Worm (Caenorhabditis elegans): ENCODE results near the gene kcmf-1.

Gene kcmf-1

ce11 chrIII:7858407-7859029 is 29.3 kb downstream of the kcmf-1 start, which contains the start of the genes coq-5 and ufm-1 (continued):
- TF ChIP-seq elt-3 (tag; optimal IDR thresholded peaks at IDR 0.05) (no peak), rnt-1 (tag; optimal IDR thresholded peaks at IDR 0.05) (peak; percentile 10), nhr-90 (tag; optimal IDR thresholded peaks at IDR 0.05; ENCODE audit: poor library complexity) (peak; percentile 52), lin-39 (tag; optimal IDR thresholded peaks at IDR 0.05) (no peak), tbx-2 (tag; optimal IDR thresholded peaks at IDR 0.05) (peak; percentile 41), tlp-1 (tag; optimal IDR thresholded peaks at IDR 0.05) (no peak), hlh-4 (tag; optimal IDR thresholded peaks at IDR 0.05) (no peak), fos-1 (tag; optimal IDR thresholded peaks at IDR 0.05) (no peak), nhr-20 (tag; optimal IDR thresholded peaks at IDR 0.05) (peak; percentile 27), egl-13 (tag; optimal IDR thresholded peaks at IDR 0.05) (peak; percentile 8), zip-4 (GFP tag; optimal IDR thresholded peaks at IDR 0.05) (no peak), xbp-1 (tag; optimal IDR thresholded peaks at IDR 0.05) (peak; percentile 7), nhr-47 (tag; optimal IDR thresholded peaks at IDR 0.05) (peak; percentile 52), skn-1 (tag; optimal IDR thresholded peaks at IDR 0.05) (no peak), nhr-84 (tag; optimal IDR thresholded peaks at IDR 0.05) (no peak), mab-9 (GFP tag; IDR thresholded peaks at IDR 0.05) (no peak), nhr-77 (tag; optimal IDR thresholded peaks at IDR 0.05) (no peak), Y116A8C.19 (tag; optimal IDR thresholded peaks at IDR 0.05; ENCODE audit: borderline replicate concordance) (no peak), ceh-63 (GFP tag; optimal IDR thresholded peaks at IDR 0.05) (no peak), pqm-1 (tag; optimal IDR thresholded peaks at IDR 0.05) (no peak), sptf-1 (tag; optimal IDR thresholded peaks at IDR 0.05) (no peak), C04F5.9 (tag; optimal IDR thresholded peaks at IDR 0.05) (peak; percentile 52), ceh-82 (tag; optimal IDR thresholded peaks at IDR 0.05) (no peak), nhr-12 (tag; optimal IDR thresholded peaks at IDR 0.05) (no peak), nhr-71 (tag; optimal IDR thresholded peaks at IDR 0.05) (peak; percentile 56), ceh-90 (tag; optimal IDR thresholded peaks at IDR 0.05) (peak; percentile 87), C16A3.4 (tag; optimal IDR thresholded peaks at IDR 0.05) (no peak), fkh-4 (tag; optimal IDR thresholded peaks at IDR 0.05; ENCODE audit: borderline replicate concordance) (peak; percentile 53)

DNA sequence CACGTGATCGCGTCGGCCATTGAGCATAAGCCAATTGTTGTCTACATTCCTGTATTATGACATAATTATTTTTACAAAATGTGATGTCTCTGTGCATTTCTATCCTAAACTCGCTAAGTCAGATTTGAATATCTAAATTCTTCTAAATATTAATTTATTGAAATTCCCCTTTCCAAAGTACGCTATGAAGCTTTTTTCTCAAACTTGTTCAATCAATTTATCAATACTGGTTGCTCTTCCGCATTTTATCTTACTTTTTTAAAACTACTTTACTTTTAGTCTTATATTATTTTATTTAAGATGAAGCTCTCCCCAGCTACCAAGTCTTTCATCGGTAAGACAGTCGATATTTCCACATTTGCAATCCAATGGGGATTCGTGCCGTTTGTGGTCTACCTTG is 30.1 kb downstream of the kcmf-1 start, which contains the start of gene tomm-7:
Gene tomm-7, plus strand, starts transcription at position 301 of the 400 bp plus-strand sequence.
- no peak for TF ChIP-seq fos-1 (tag; optimal IDR thresholded peaks at IDR 0.05)
- TF ChIP-seq zag-1 (tag; optimal IDR thresholded peaks at IDR 0.05) = no peak
- no peak for TF ChIP-seq C16A3.4 (tag; optimal IDR thresholded peaks at IDR 0.05)
- TF ChIP-seq hlh-17 (GFP tag; optimal IDR thresholded peaks at IDR 0.05; ENCODE audit: borderline replicate concordance) = no peak
- TF ChIP-seq unc-98 (GFP tag; IDR thresholded peaks at IDR 0.05) = no peak
- no peak for TF ChIP-seq lin-35 (GFP tag; optimal IDR thresholded peaks at IDR 0.05)
- TF ChIP-seq F16B12.6 (tag; optimal IDR thresholded peaks at IDR 0.05) = no peak
- TF ChIP-seq lin-13 (GFP tag; optimal IDR thresholded peaks at IDR 0.05) = no peak
- no peak for TF ChIP-seq rnt-1 (tag; optimal IDR thresholded peaks at IDR 0.05)
- no peak for TF ChIP-seq tlp-1 (tag; optimal IDR thresholded peaks at IDR 0.05)
- TF ChIP-seq mdl-1 (tag; optimal IDR thresholded peaks at IDR 0.05) = no peak
- TF ChIP-seq nhr-28 (tag; optimal IDR thresholded peaks at IDR 0.05) = no peak
- no peak for TF ChIP-seq snpc-4 (tag; optimal IDR thresholded peaks at IDR 0.05)
- no peak for TF ChIP-seq fkh-4 (tag; optimal IDR thresholded peaks at IDR 0.05; ENCODE audit: borderline replicate concordance)
- TF ChIP-seq elt-2 (tag; optimal IDR thresholded peaks at IDR 0.05) = no peak
- no peak for TF ChIP-seq vab-15 (tag; optimal IDR thresholded peaks at IDR 0.05)
- TF ChIP-seq nhr-237 (tag; optimal IDR thresholded peaks at IDR 0.05) = no peak
- no peak for TF ChIP-seq pag-3 (tag; optimal IDR thresholded peaks at IDR 0.05; ENCODE audit: borderline replicate concordance, insufficient read depth)
- no peak for TF ChIP-seq nhr-84 (tag; optimal IDR thresholded peaks at IDR 0.05)
- no peak for TF ChIP-seq ces-1 (GFP tag; optimal IDR thresholded peaks at IDR 0.05)
